Worm (Caenorhabditis elegans) whole organism, late embryonic: ENCODE results near the gene dhhc-5.

Experiments used
- K09A11.1 ChIP-seq: sonication (generic microtip); optimal IDR thresholded peaks from 2 replicates; lab custom pipeline; 2017; ENCODE audit warnings: antibody characterized with exemption, mild to moderate bottlenecking, missing genetic modification characterization, missing compliant biosample characterization; ENCODE audit not compliant: insufficient read depth
- T23F11.4 ChIP-seq: fragments of 200-800 bp; sonication (Bioruptor generic); optimal IDR thresholded peaks from 2 replicates; lab custom pipeline; 2018; ENCODE audit warnings: mild to moderate bottlenecking, missing genetic modification characterization, missing compliant biosample characterization
- ahr-1 ChIP-seq: sonication (generic microtip); optimal IDR thresholded peaks from 2 replicates; lab custom pipeline; 2016; ENCODE audit warnings: missing genetic modification characterization, missing compliant biosample characterization
- ceh-18 ChIP-seq: sonication (generic microtip); optimal IDR thresholded peaks from 2 replicates; lab custom pipeline; 2016; ENCODE audit warnings: missing genetic modification characterization, missing compliant biosample characterization
- ceh-22 ChIP-seq: sonication (generic microtip); optimal IDR thresholded peaks from 2 replicates; lab custom pipeline; 2017; ENCODE audit warnings: missing biosample characterization, missing genetic modification characterization
- ceh-31 ChIP-seq: sonication (generic microtip); optimal IDR thresholded peaks from 2 replicates; lab custom pipeline; 2016; ENCODE audit warnings: missing genetic modification characterization, missing compliant biosample characterization
- ceh-34 ChIP-seq: sonication (generic microtip); optimal IDR thresholded peaks from 2 replicates; lab custom pipeline; 2016; ENCODE audit warnings: mild to moderate bottlenecking, missing genetic modification characterization, missing compliant biosample characterization
- ceh-45 ChIP-seq: fragments of 200-800 bp; sonication (Bioruptor generic); IDR thresholded peaks from 2 replicates; pipeline ENCODE4 v1.3.6; 2022; ENCODE audit warnings: missing genetic modification reagents, missing genetic modification characterization, missing compliant biosample characterization
- ceh-48 ChIP-seq: sonication (generic microtip); optimal IDR thresholded peaks from 2 replicates; lab custom pipeline; 2016; ENCODE audit warnings: missing genetic modification characterization, inconsistent platforms, missing compliant biosample characterization
- che-1 ChIP-seq: sonication (generic microtip); optimal IDR thresholded peaks from 2 replicates; lab custom pipeline; 2016; ENCODE audit warnings: mild to moderate bottlenecking, missing genetic modification characterization, missing compliant biosample characterization
- dmd-4 ChIP-seq: sonication (generic microtip); optimal IDR thresholded peaks from 2 replicates; lab custom pipeline; 2016; ENCODE audit warnings: borderline replicate concordance, missing genetic modification characterization, missing compliant biosample characterization
- elt-2 ChIP-seq: sonication (generic microtip); optimal IDR thresholded peaks from 2 replicates; lab custom pipeline; 2016; ENCODE audit warnings: missing genetic modification reagents, missing genetic modification characterization, missing compliant biosample characterization
- eyg-1 ChIP-seq: sonication (generic microtip); optimal IDR thresholded peaks from 2 replicates; lab custom pipeline; 2016; ENCODE audit warnings: missing genotype, missing genetic modification characterization, missing compliant biosample characterization
- fax-1 ChIP-seq: sonication (generic microtip); optimal IDR thresholded peaks from 2 replicates; lab custom pipeline; 2016; ENCODE audit warnings: missing genotype, missing genetic modification characterization, missing compliant biosample characterization
- fkh-6 ChIP-seq: sonication (generic microtip); optimal IDR thresholded peaks from 2 replicates; lab custom pipeline; 2016; ENCODE audit warnings: missing genetic modification characterization, missing compliant biosample characterization
- gmeb-2 ChIP-seq: sonication (generic microtip); optimal IDR thresholded peaks from 2 replicates; lab custom pipeline; 2016; ENCODE audit warnings: missing genetic modification characterization, inconsistent platforms, missing compliant biosample characterization
- hlh-13 ChIP-seq: fragments of 200-800 bp; sonication (Bioruptor generic); optimal IDR thresholded peaks from 2 replicates; lab custom pipeline; 2018; ENCODE audit warnings: mild to moderate bottlenecking, missing genetic modification characterization, missing compliant biosample characterization
- hlh-15 ChIP-seq: sonication (generic microtip); optimal IDR thresholded peaks from 2 replicates; lab custom pipeline; 2016; ENCODE audit warnings: missing genetic modification characterization, missing compliant biosample characterization
- hlh-30 ChIP-seq: sonication (generic microtip); optimal IDR thresholded peaks from 2 replicates; lab custom pipeline; 2017; ENCODE audit warnings: antibody characterized with exemption, missing genetic modification characterization, missing compliant biosample characterization; ENCODE audit not compliant: insufficient read depth
- hlh-6 ChIP-seq: sonication (generic microtip); optimal IDR thresholded peaks from 2 replicates; lab custom pipeline; 2016; ENCODE audit warnings: missing genotype, missing genetic modification characterization, missing compliant biosample characterization
- lim-6 ChIP-seq: sonication (generic microtip); optimal IDR thresholded peaks from 2 replicates; lab custom pipeline; 2016; ENCODE audit warnings: missing genetic modification characterization, missing compliant biosample characterization
- mec-3 ChIP-seq: sonication (generic microtip); optimal IDR thresholded peaks from 2 replicates; lab custom pipeline; 2016; ENCODE audit warnings: borderline replicate concordance, missing genetic modification characterization, missing compliant biosample characterization
- nfya-1 ChIP-seq: sonication (generic microtip); optimal IDR thresholded peaks from 2 replicates; lab custom pipeline; 2017; ENCODE audit warnings: missing genetic modification characterization, mild to moderate bottlenecking, missing compliant biosample characterization, antibody characterized with exemption, moderate library complexity
- nhr-11 ChIP-seq: fragments of 150-350 bp; optimal IDR thresholded peaks from 2 replicates; lab custom pipeline; 2014; ENCODE audit warnings: missing biosample characterization, missing genetic modification characterization
- nhr-232 ChIP-seq: sonication (generic microtip); optimal IDR thresholded peaks from 2 replicates; lab custom pipeline; 2016; ENCODE audit warnings: missing genetic modification characterization, missing compliant biosample characterization
- odd-2 ChIP-seq: sonication (generic microtip); optimal IDR thresholded peaks from 2 replicates; lab custom pipeline; 2017; ENCODE audit warnings: antibody characterized with exemption, mild to moderate bottlenecking, missing genetic modification characterization, missing compliant biosample characterization
- pros-1 ChIP-seq: fragments of 150-350 bp; optimal IDR thresholded peaks from 2 replicates; lab custom pipeline; 2014; ENCODE audit warnings: missing biosample characterization, missing genetic modification reagents, missing genetic modification characterization
- ref-2 ChIP-seq: sonication (generic microtip); optimal IDR thresholded peaks from 2 replicates; lab custom pipeline; 2016; ENCODE audit warnings: missing genetic modification characterization, missing compliant biosample characterization
- sdc-2 ChIP-seq: sonication (generic microtip); optimal IDR thresholded peaks from 2 replicates; lab custom pipeline; 2016; ENCODE audit warnings: missing genotype, missing genetic modification characterization, missing compliant biosample characterization
- sox-2 ChIP-seq: fragments of 200-800 bp; sonication (Bioruptor generic); IDR thresholded peaks from 2 replicates; pipeline ENCODE4 v1.3.6; 2022; ENCODE audit warnings: missing genetic modification reagents, missing genetic modification characterization, missing compliant biosample characterization
- tbx-7 ChIP-seq: sonication (generic microtip); optimal IDR thresholded peaks from 2 replicates; lab custom pipeline; 2016; ENCODE audit warnings: missing genotype, missing genetic modification characterization, missing compliant biosample characterization
- unc-3 ChIP-seq, 2 experiments: fragments of 200-800 bp in 1 of 2; sonication (Bioruptor generic) in 1 of 2; sonication (generic microtip) in 1 of 2; conservative IDR thresholded peaks in 1 of 2; optimal IDR thresholded peaks in 1 of 2; 2 replicates each; pipeline versions ENCODE4 v1.3.6 to Lab custom; 2016 to 2022; ENCODE audit warnings: missing compliant biosample characterization in 2 of 2, missing genetic modification characterization in 2 of 2, missing genetic modification reagents in 1 of 2
- unc-42 ChIP-seq: sonication (generic microtip); optimal IDR thresholded peaks from 2 replicates; lab custom pipeline; 2016; ENCODE audit warnings: missing genotype, missing genetic modification characterization, missing compliant biosample characterization
- unc-55 ChIP-seq: sonication (generic microtip); optimal IDR thresholded peaks from 2 replicates; lab custom pipeline; 2017; ENCODE audit warnings: missing biosample characterization, missing genetic modification reagents, missing genetic modification characterization

The dhhc-5 gene

DNA sequence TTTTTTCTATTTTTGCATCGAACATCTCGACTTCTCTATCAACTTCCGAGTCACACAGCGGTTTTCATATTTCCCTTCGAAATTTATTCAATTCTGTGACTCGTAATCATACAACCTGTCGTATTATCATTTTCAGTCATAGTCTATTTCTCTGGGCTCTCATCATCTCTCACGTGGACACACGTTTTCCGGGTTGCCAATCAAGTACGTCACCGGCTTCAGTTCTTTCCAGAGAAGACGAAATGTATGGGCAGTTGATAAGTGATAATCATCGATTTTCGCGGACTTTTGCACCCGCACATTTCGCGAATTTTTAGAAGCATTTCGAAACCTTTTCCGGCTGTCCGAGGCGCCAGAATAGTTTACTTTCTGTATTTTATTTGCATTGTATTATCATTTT, 1.4 kb upstream of the dhhc-5 start, which contains the start of gene srv-1:
Gene srv-1 (plus strand): TSS at position 131 of the 400 bp plus-strand sequence.
- TF ChIP-seq ceh-22 (tag; lab: Kevin White, UChicago) (no peak), nhr-11 (tag; lab: Kevin White, UChicago) (no peak), elt-2 (tag; lab: Kevin White, UChicago) (peak; percentile 30), che-1 (tag; lab: Kevin White, UChicago) (no peak), ceh-48 (tag; lab: Kevin White, UChicago) (no peak)

DNA sequence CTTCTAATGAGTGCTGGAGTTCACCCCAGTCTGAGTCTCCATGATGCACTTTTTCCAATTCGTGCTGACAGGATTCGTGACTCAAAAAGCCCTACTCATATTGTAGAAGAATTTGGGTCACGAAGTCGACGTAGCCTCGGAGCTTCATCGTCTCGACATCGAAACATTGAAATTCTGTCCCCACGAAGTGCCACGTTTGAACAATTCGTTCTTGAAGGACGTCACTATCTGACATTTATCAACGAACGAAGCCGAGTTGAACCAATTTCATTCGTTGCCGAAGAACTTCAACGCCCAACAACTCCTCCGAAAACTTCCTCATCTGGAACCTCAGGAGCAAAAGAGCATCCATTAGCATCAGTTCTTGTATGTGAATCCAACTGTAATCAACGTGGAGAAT, 9.8 kb downstream of the dhhc-5 start:
- no peak for TF ChIP-seq T23F11.4
- no peak for TF ChIP-seq K09A11.1 (tag; lab: Kevin White, UChicago)
- TF ChIP-seq ceh-31 (tag; lab: Kevin White, UChicago): no peak
- no peak for TF ChIP-seq lim-6 (tag; lab: Kevin White, UChicago)
- no peak for TF ChIP-seq sdc-2 (tag; lab: Kevin White, UChicago)
- TF ChIP-seq ceh-45 (GFP tag; lab: Robert Waterston, UW): no peak
- TF ChIP-seq sox-2 (GFP tag; lab: Robert Waterston, UW): no peak
- TF ChIP-seq pros-1 (tag; lab: Kevin White, UChicago): no peak
- TF ChIP-seq, all 69 proteins: peak for 0

DNA sequence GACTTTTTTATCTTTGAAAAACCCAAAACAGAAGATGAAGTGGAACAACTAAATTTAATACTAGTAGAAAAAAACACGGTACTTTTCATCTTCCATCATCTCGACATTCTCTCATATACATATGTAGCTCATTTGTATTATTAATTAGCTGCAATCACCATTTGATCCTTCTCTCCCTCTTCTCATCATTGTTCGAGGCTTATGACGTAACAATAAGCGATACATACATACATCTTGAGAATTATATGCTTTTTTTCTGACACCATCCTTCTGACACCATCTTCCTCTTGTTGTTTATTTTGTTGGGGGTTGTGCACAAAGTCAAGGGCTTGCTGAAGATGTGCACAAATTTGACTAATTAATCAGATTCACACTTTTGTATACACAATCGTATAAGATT, 11.5 kb downstream of the dhhc-5 start:
- TF ChIP-seq nfya-1 (tag; lab: Kevin White, UChicago) (no peak), hlh-15 (tag; lab: Kevin White, UChicago) (no peak), mec-3 (tag; lab: Kevin White, UChicago) (no peak), unc-3 (GFP tag; conservative IDR thresholded peaks at IDR 0.05; lab: Robert Waterston, UW) (no peak), unc-3 (tag; optimal IDR thresholded peaks at IDR 0.05; lab: Kevin White, UChicago) (no peak), fax-1 (no peak), elt-2 (tag; lab: Kevin White, UChicago) (no peak), tbx-7 (tag; lab: Kevin White, UChicago) (no peak), ceh-45 (GFP tag; lab: Robert Waterston, UW) (no peak), ceh-34 (tag; lab: Kevin White, UChicago) (no peak), T23F11.4 (no peak), gmeb-2 (tag; lab: Kevin White, UChicago) (no peak), unc-42 (tag; lab: Kevin White, UChicago) (no peak), ref-2 (tag; lab: Kevin White, UChicago) (no peak), hlh-6 (tag; lab: Kevin White, UChicago) (no peak), hlh-13 (GFP tag; lab: Kevin White, UChicago) (no peak), dmd-4 (tag; lab: Kevin White, UChicago) (no peak), ahr-1 (tag; lab: Kevin White, UChicago) (no peak), fkh-6 (tag; lab: Kevin White, UChicago) (no peak), odd-2 (tag; lab: Kevin White, UChicago) (no peak)

DNA sequence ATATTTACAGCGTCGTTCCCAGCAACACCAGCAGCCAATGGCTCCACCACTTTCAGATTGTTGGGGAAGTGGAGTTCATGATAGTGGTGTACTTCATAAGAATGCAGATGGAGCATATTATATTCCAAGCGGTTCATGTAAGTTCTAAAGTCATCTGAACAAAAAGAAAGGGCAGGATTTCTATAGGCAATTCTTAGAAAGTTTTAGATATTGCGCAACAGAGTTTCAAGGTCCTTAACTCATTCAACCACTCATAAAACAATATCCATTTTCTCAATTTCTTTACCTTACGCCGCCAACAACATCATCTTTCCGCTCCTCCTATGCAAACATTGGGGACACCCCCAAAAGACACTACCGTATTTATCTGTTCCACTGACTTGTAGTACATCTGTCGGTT, 17.5 kb downstream of the dhhc-5 start:
- TF ChIP-seq eyg-1 (tag; lab: Kevin White, UChicago) (no peak), ceh-34 (tag; lab: Kevin White, UChicago) (peak; percentile 7)

DNA sequence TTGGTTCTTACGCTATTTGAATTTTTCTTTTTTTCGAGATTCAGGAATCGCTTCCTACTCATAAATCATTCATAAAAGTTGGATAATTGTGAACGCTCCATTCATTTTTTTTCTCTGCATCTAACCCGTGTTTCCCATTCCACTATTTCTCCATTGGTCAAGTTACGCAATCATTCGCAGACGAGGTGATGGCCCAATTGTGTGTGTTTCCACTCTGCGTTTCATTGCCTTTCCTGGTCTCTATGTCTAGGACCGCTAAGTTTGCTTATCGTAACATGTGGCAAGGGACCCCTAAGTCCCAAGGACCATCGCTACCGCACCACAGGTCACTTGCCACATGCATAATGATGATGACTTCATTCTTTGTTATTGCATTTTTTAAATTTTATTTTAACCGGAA, 22.7 kb downstream of the dhhc-5 start:
- TF ChIP-seq unc-55 (GFP tag; lab: Kevin White, UChicago) (no peak), ceh-18 (tag; lab: Kevin White, UChicago) (no peak), elt-2 (tag; lab: Kevin White, UChicago) (peak; percentile 50), hlh-30 (peak; percentile 24), nhr-232 (tag; lab: Kevin White, UChicago) (no peak), sox-2 (GFP tag; lab: Robert Waterston, UW) (no peak)
